Worm (Caenorhabditis elegans) whole organism, late embryonic: ENCODE results near the gene ZC116.1.

Source experiments
- C08G9.2 ChIP-seq: sonication (generic microtip); optimal IDR thresholded peaks from 2 replicates; lab custom pipeline; 2016; ENCODE audit warnings: mild to moderate bottlenecking, missing genetic modification characterization, moderate library complexity, missing compliant biosample characterization
- C38D4.7 ChIP-seq: fragments of 200-800 bp; sonication (Bioruptor generic); optimal IDR thresholded peaks from 2 replicates; lab custom pipeline; 2018; ENCODE audit warnings: mild to moderate bottlenecking, missing genetic modification characterization, moderate library complexity, missing compliant biosample characterization
- K02D7.2 ChIP-seq: sonication (generic microtip); optimal IDR thresholded peaks from 2 replicates; lab custom pipeline; 2017; ENCODE audit warnings: mild to moderate bottlenecking, missing genetic modification characterization, missing compliant biosample characterization
- K09A11.1 ChIP-seq: sonication (generic microtip); optimal IDR thresholded peaks from 2 replicates; lab custom pipeline; 2017; ENCODE audit warnings: antibody characterized with exemption, mild to moderate bottlenecking, missing genetic modification characterization, missing compliant biosample characterization; ENCODE audit not compliant: insufficient read depth
- Y22D7AL.16 ChIP-seq: sonication (generic microtip); optimal IDR thresholded peaks from 2 replicates; lab custom pipeline; 2016; ENCODE audit warnings: missing genetic modification characterization, missing compliant biosample characterization
- ahr-1 ChIP-seq: sonication (generic microtip); optimal IDR thresholded peaks from 2 replicates; lab custom pipeline; 2016; ENCODE audit warnings: missing genetic modification characterization, missing compliant biosample characterization
- ceh-18 ChIP-seq: sonication (generic microtip); optimal IDR thresholded peaks from 2 replicates; lab custom pipeline; 2016; ENCODE audit warnings: missing genetic modification characterization, missing compliant biosample characterization
- ceh-24 ChIP-seq: sonication (generic microtip); optimal IDR thresholded peaks from 2 replicates; lab custom pipeline; 2016; ENCODE audit warnings: mild to moderate bottlenecking, missing genetic modification characterization, missing compliant biosample characterization
- ceh-30 ChIP-seq: fragments of 150-350 bp; optimal IDR thresholded peaks from 2 replicates; lab custom pipeline; 2014; ENCODE audit warnings: missing biosample characterization, missing genetic modification characterization
- ceh-31 ChIP-seq: sonication (generic microtip); optimal IDR thresholded peaks from 2 replicates; lab custom pipeline; 2016; ENCODE audit warnings: missing genetic modification characterization, missing compliant biosample characterization
- ceh-34 ChIP-seq: sonication (generic microtip); optimal IDR thresholded peaks from 2 replicates; lab custom pipeline; 2016; ENCODE audit warnings: mild to moderate bottlenecking, missing genetic modification characterization, missing compliant biosample characterization
- ceh-45 ChIP-seq: fragments of 200-800 bp; sonication (Bioruptor generic); IDR thresholded peaks from 2 replicates; pipeline ENCODE4 v1.3.6; 2022; ENCODE audit warnings: missing genetic modification reagents, missing genetic modification characterization, missing compliant biosample characterization
- ceh-48 ChIP-seq: sonication (generic microtip); optimal IDR thresholded peaks from 2 replicates; lab custom pipeline; 2016; ENCODE audit warnings: missing genetic modification characterization, inconsistent platforms, missing compliant biosample characterization
- ceh-6 ChIP-seq: fragments of 200-800 bp; sonication (Bioruptor generic); optimal IDR thresholded peaks from 2 replicates; lab custom pipeline; 2018; ENCODE audit warnings: mild to moderate bottlenecking, missing genetic modification characterization, missing compliant biosample characterization
- ceh-9 ChIP-seq: sonication (generic microtip); optimal IDR thresholded peaks from 2 replicates; lab custom pipeline; 2016; ENCODE audit warnings: mild to moderate bottlenecking, missing genetic modification characterization, inconsistent platforms, missing compliant biosample characterization
- dmd-4 ChIP-seq: sonication (generic microtip); optimal IDR thresholded peaks from 2 replicates; lab custom pipeline; 2016; ENCODE audit warnings: borderline replicate concordance, missing genetic modification characterization, missing compliant biosample characterization
- elt-4 ChIP-seq: sonication (generic microtip); optimal IDR thresholded peaks from 2 replicates; lab custom pipeline; 2016; ENCODE audit warnings: missing genetic modification characterization, missing compliant biosample characterization
- ets-4 ChIP-seq: sonication (generic microtip); optimal IDR thresholded peaks from 2 replicates; lab custom pipeline; 2016; ENCODE audit warnings: missing genetic modification characterization, missing compliant biosample characterization
- fax-1 ChIP-seq: sonication (generic microtip); optimal IDR thresholded peaks from 2 replicates; lab custom pipeline; 2016; ENCODE audit warnings: missing genotype, missing genetic modification characterization, missing compliant biosample characterization
- fkh-6 ChIP-seq: sonication (generic microtip); optimal IDR thresholded peaks from 2 replicates; lab custom pipeline; 2016; ENCODE audit warnings: missing genetic modification characterization, missing compliant biosample characterization
- gmeb-2 ChIP-seq: sonication (generic microtip); optimal IDR thresholded peaks from 2 replicates; lab custom pipeline; 2016; ENCODE audit warnings: missing genetic modification characterization, inconsistent platforms, missing compliant biosample characterization
- hlh-13 ChIP-seq: fragments of 200-800 bp; sonication (Bioruptor generic); optimal IDR thresholded peaks from 2 replicates; lab custom pipeline; 2018; ENCODE audit warnings: mild to moderate bottlenecking, missing genetic modification characterization, missing compliant biosample characterization
- hlh-15 ChIP-seq: sonication (generic microtip); optimal IDR thresholded peaks from 2 replicates; lab custom pipeline; 2016; ENCODE audit warnings: missing genetic modification characterization, missing compliant biosample characterization
- hlh-30 ChIP-seq: sonication (generic microtip); optimal IDR thresholded peaks from 2 replicates; lab custom pipeline; 2017; ENCODE audit warnings: antibody characterized with exemption, missing genetic modification characterization, missing compliant biosample characterization; ENCODE audit not compliant: insufficient read depth
- hlh-6 ChIP-seq: sonication (generic microtip); optimal IDR thresholded peaks from 2 replicates; lab custom pipeline; 2016; ENCODE audit warnings: missing genotype, missing genetic modification characterization, missing compliant biosample characterization
- lim-6 ChIP-seq: sonication (generic microtip); optimal IDR thresholded peaks from 2 replicates; lab custom pipeline; 2016; ENCODE audit warnings: missing genetic modification characterization, missing compliant biosample characterization
- lin-11 ChIP-seq: fragments of 200-800 bp; sonication (Bioruptor generic); optimal IDR thresholded peaks from 2 replicates; lab custom pipeline; 2018; ENCODE audit warnings: mild to moderate bottlenecking, missing genetic modification characterization, missing compliant biosample characterization
- mec-3 ChIP-seq: sonication (generic microtip); optimal IDR thresholded peaks from 2 replicates; lab custom pipeline; 2016; ENCODE audit warnings: borderline replicate concordance, missing genetic modification characterization, missing compliant biosample characterization
- nfya-1 ChIP-seq: sonication (generic microtip); optimal IDR thresholded peaks from 2 replicates; lab custom pipeline; 2017; ENCODE audit warnings: missing genetic modification characterization, mild to moderate bottlenecking, missing compliant biosample characterization, antibody characterized with exemption, moderate library complexity
- nhr-11 ChIP-seq: fragments of 150-350 bp; optimal IDR thresholded peaks from 2 replicates; lab custom pipeline; 2014; ENCODE audit warnings: missing biosample characterization, missing genetic modification characterization
- nhr-232 ChIP-seq: sonication (generic microtip); optimal IDR thresholded peaks from 2 replicates; lab custom pipeline; 2016; ENCODE audit warnings: missing genetic modification characterization, missing compliant biosample characterization
- npax-4 ChIP-seq: sonication (generic microtip); optimal IDR thresholded peaks from 2 replicates; lab custom pipeline; 2016; ENCODE audit warnings: missing genetic modification characterization, missing compliant biosample characterization
- odd-2 ChIP-seq: sonication (generic microtip); optimal IDR thresholded peaks from 2 replicates; lab custom pipeline; 2017; ENCODE audit warnings: antibody characterized with exemption, mild to moderate bottlenecking, missing genetic modification characterization, missing compliant biosample characterization
- pat-9 ChIP-seq: fragments of 200-800 bp; sonication (Bioruptor generic); optimal IDR thresholded peaks from 2 replicates; lab custom pipeline; 2018; ENCODE audit warnings: mild to moderate bottlenecking, missing genetic modification characterization, moderate library complexity, missing compliant biosample characterization
- pha-2 ChIP-seq: sonication (generic microtip); optimal IDR thresholded peaks from 2 replicates; lab custom pipeline; 2017; ENCODE audit warnings: mild to moderate bottlenecking, missing genetic modification characterization, missing compliant biosample characterization
- pqm-1 ChIP-seq: sonication (generic microtip); optimal IDR thresholded peaks from 2 replicates; lab custom pipeline; 2016; ENCODE audit warnings: missing genetic modification characterization, missing compliant biosample characterization
- pros-1 ChIP-seq: fragments of 150-350 bp; optimal IDR thresholded peaks from 2 replicates; lab custom pipeline; 2014; ENCODE audit warnings: missing biosample characterization, missing genetic modification reagents, missing genetic modification characterization
- ref-2 ChIP-seq: sonication (generic microtip); optimal IDR thresholded peaks from 2 replicates; lab custom pipeline; 2016; ENCODE audit warnings: missing genetic modification characterization, missing compliant biosample characterization
- rnt-1 ChIP-seq: sonication (generic microtip); optimal IDR thresholded peaks from 2 replicates; lab custom pipeline; 2016; ENCODE audit warnings: missing genetic modification characterization, missing compliant biosample characterization
- sdc-2 ChIP-seq: sonication (generic microtip); optimal IDR thresholded peaks from 2 replicates; lab custom pipeline; 2016; ENCODE audit warnings: missing genotype, missing genetic modification characterization, missing compliant biosample characterization
- sox-2 ChIP-seq: fragments of 200-800 bp; sonication (Bioruptor generic); IDR thresholded peaks from 2 replicates; pipeline ENCODE4 v1.3.6; 2022; ENCODE audit warnings: missing genetic modification reagents, missing genetic modification characterization, missing compliant biosample characterization
- sox-4 ChIP-seq: sonication (generic microtip); optimal IDR thresholded peaks from 2 replicates; lab custom pipeline; 2017; ENCODE audit warnings: mild to moderate bottlenecking, missing genetic modification characterization, inconsistent platforms, missing compliant biosample characterization
- syd-9 ChIP-seq: sonication (generic microtip); optimal IDR thresholded peaks from 2 replicates; lab custom pipeline; 2016; ENCODE audit warnings: mild to moderate bottlenecking, missing genetic modification characterization, moderate library complexity, missing compliant biosample characterization
- tbx-7 ChIP-seq: sonication (generic microtip); optimal IDR thresholded peaks from 2 replicates; lab custom pipeline; 2016; ENCODE audit warnings: missing genotype, missing genetic modification characterization, missing compliant biosample characterization
- ttx-3 ChIP-seq: sonication (generic microtip); optimal IDR thresholded peaks from 2 replicates; lab custom pipeline; 2016; ENCODE audit warnings: missing genetic modification reagents, missing genetic modification characterization, missing compliant biosample characterization
- unc-3 ChIP-seq, 2 experiments: fragments of 200-800 bp in 1 of 2; sonication (Bioruptor generic) in 1 of 2; sonication (generic microtip) in 1 of 2; conservative IDR thresholded peaks in 1 of 2; optimal IDR thresholded peaks in 1 of 2; 2 replicates each; pipeline versions ENCODE4 v1.3.6 to Lab custom; 2016 to 2022; ENCODE audit warnings: missing compliant biosample characterization in 2 of 2, missing genetic modification characterization in 2 of 2, missing genetic modification reagents in 1 of 2
- unc-86 ChIP-seq: sonication (generic microtip); optimal IDR thresholded peaks from 2 replicates; lab custom pipeline; 2016; ENCODE audit warnings: missing genetic modification characterization, missing compliant biosample characterization
- ztf-16 ChIP-seq: sonication (generic microtip); optimal IDR thresholded peaks from 2 replicates; lab custom pipeline; 2017; ENCODE audit warnings: missing genetic modification characterization, missing compliant biosample characterization

Gene ZC116.1

ce11 chrV:12596795-12597194 lies 12.8 kb upstream of the ZC116.1 start (continued):
- no peak for TF ChIP-seq ceh-9
- peak; percentile 23 for TF ChIP-seq npax-4 (tag; lab: Kevin White, UChicago)
- peak; percentile 63 for TF ChIP-seq ceh-6 (GFP tag; lab: Kevin White, UChicago)
- TF ChIP-seq hlh-30 (tag; lab: Kevin White, UChicago) = no peak
- peak; percentile 40 for TF ChIP-seq Y22D7AL.16 (tag; lab: Kevin White, UChicago)
- TF ChIP-seq ets-4 (tag; lab: Kevin White, UChicago) = no peak
- TF ChIP-seq ceh-24 (tag; lab: Kevin White, UChicago) = no peak
- TF ChIP-seq lin-11 (tag; lab: Kevin White, UChicago) = peak; percentile 54
- no peak for TF ChIP-seq pqm-1 (tag; lab: Kevin White, UChicago)
- TF ChIP-seq ttx-3 (tag; lab: Kevin White, UChicago) = no peak
- peak; percentile 28 for TF ChIP-seq sdc-2 (tag; lab: Kevin White, UChicago)
- peak; percentile 53 for TF ChIP-seq fkh-6 (tag; lab: Kevin White, UChicago)
- peak; percentile 64 for TF ChIP-seq rnt-1 (tag; lab: Kevin White, UChicago)
- TF ChIP-seq nhr-232 (tag; lab: Kevin White, UChicago) = peak; percentile 51
- no peak for TF ChIP-seq K09A11.1 (tag; lab: Kevin White, UChicago)
- TF ChIP-seq ahr-1 (tag; lab: Kevin White, UChicago) = no peak
- TF ChIP-seq gmeb-2 (tag; lab: Kevin White, UChicago) = peak; percentile 64
- peak; percentile 65 for TF ChIP-seq ztf-16 (tag; lab: Kevin White, UChicago)
- peak; percentile 78 for TF ChIP-seq ceh-34 (tag; lab: Kevin White, UChicago)
- peak; percentile 58 for TF ChIP-seq hlh-13 (GFP tag; lab: Kevin White, UChicago)
- peak; percentile 48 for TF ChIP-seq pros-1 (tag; lab: Kevin White, UChicago)
- no peak for TF ChIP-seq nhr-11 (tag; lab: Kevin White, UChicago)
- no peak for TF ChIP-seq ceh-30 (tag; lab: Kevin White, UChicago)
- TF ChIP-seq C38D4.7 (GFP tag; lab: Kevin White, UChicago) = peak; percentile 35
- TF ChIP-seq sox-2 (GFP tag; lab: Robert Waterston, UW) = no peak
- TF ChIP-seq fax-1 = peak; percentile 46
- peak; percentile 37 for TF ChIP-seq unc-86
- TF ChIP-seq pat-9 (tag; lab: Kevin White, UChicago) = peak; percentile 42
- peak; percentile 37 for TF ChIP-seq odd-2 (tag; lab: Kevin White, UChicago)
- no peak for TF ChIP-seq ceh-45
- TF ChIP-seq lim-6 (tag; lab: Kevin White, UChicago) = no peak
- TF ChIP-seq elt-4 (tag; lab: Kevin White, UChicago) = no peak
- TF ChIP-seq hlh-15 = peak; percentile 33
- TF ChIP-seq nfya-1 (tag; lab: Kevin White, UChicago) = peak; percentile 49
- TF ChIP-seq ceh-31 = peak; percentile 54
- peak; percentile 38; the same call in 1 of the 2 replicates for TF ChIP-seq unc-3 (GFP tag; conservative IDR thresholded peaks at IDR 0.05; lab: Robert Waterston, UW)
- peak; percentile 2 for TF ChIP-seq unc-3 (tag; optimal IDR thresholded peaks at IDR 0.05; lab: Kevin White, UChicago)
- peak; percentile 64 for TF ChIP-seq sox-4 (tag; lab: Kevin White, UChicago)
- peak; percentile 38 for TF ChIP-seq tbx-7
- peak; percentile 63 for TF ChIP-seq syd-9 (tag; lab: Kevin White, UChicago)
- TF ChIP-seq ceh-18 (tag; lab: Kevin White, UChicago) = peak; percentile 56
- peak; percentile 66 for TF ChIP-seq ceh-48 (tag; lab: Kevin White, UChicago)
- peak; percentile 67 for TF ChIP-seq C08G9.2 (tag; lab: Kevin White, UChicago)
- TF ChIP-seq ref-2 (tag; lab: Kevin White, UChicago) = peak; percentile 70
- TF ChIP-seq hlh-6 (tag; lab: Kevin White, UChicago) = peak; percentile 82
- no peak for TF ChIP-seq mec-3 (tag; lab: Kevin White, UChicago)
- TF ChIP-seq dmd-4 (tag; lab: Kevin White, UChicago) = no peak
- peak; percentile 72 for TF ChIP-seq pha-2 (tag; lab: Kevin White, UChicago)
- TF ChIP-seq K02D7.2 (tag; lab: Kevin White, UChicago) = peak; percentile 40
